Fruit fly (Drosophila melanogaster): ENCODE measurements around the gene CG4301.

- TF ChIP-seq Myc (optimal IDR thresholded peaks at IDR 0.05) (no peak), h (optimal IDR thresholded peaks at IDR 0.05) (no peak), psq (optimal IDR thresholded peaks at IDR 0.05) (no peak), insv (optimal IDR thresholded peaks at IDR 0.05) (no peak), Sin3A (optimal IDR thresholded peaks at IDR 0.05) (no peak)
Measured at dm6 chrX:16420048-16420447, 14.7 kb downstream of the CG4301 start.
